Worm (Caenorhabditis elegans) whole organism, late embryonic: Measurements from ENCODE around the gene T07F12.4.

ENCODE experiments used
- K09A11.1 ChIP-seq: sonication (generic microtip); optimal IDR thresholded peaks from 2 replicates; lab custom pipeline; 2017; ENCODE audit warnings: antibody characterized with exemption, mild to moderate bottlenecking, missing genetic modification characterization, missing compliant biosample characterization; ENCODE audit not compliant: insufficient read depth
- T23F11.4 ChIP-seq: fragments of 200-800 bp; sonication (Bioruptor generic); optimal IDR thresholded peaks from 2 replicates; lab custom pipeline; 2018; ENCODE audit warnings: mild to moderate bottlenecking, missing genetic modification characterization, missing compliant biosample characterization
- Y22D7AL.16 ChIP-seq: sonication (generic microtip); optimal IDR thresholded peaks from 2 replicates; lab custom pipeline; 2016; ENCODE audit warnings: missing genetic modification characterization, missing compliant biosample characterization
- ahr-1 ChIP-seq: sonication (generic microtip); optimal IDR thresholded peaks from 2 replicates; lab custom pipeline; 2016; ENCODE audit warnings: missing genetic modification characterization, missing compliant biosample characterization
- ceh-14 ChIP-seq: sonication (generic microtip); optimal IDR thresholded peaks from 2 replicates; lab custom pipeline; 2016; ENCODE audit warnings: missing genotype, missing genetic modification characterization, missing compliant biosample characterization
- ceh-22 ChIP-seq: sonication (generic microtip); optimal IDR thresholded peaks from 2 replicates; lab custom pipeline; 2017; ENCODE audit warnings: missing biosample characterization, missing genetic modification characterization
- ceh-34 ChIP-seq: sonication (generic microtip); optimal IDR thresholded peaks from 2 replicates; lab custom pipeline; 2016; ENCODE audit warnings: mild to moderate bottlenecking, missing genetic modification characterization, missing compliant biosample characterization
- ceh-9 ChIP-seq: sonication (generic microtip); optimal IDR thresholded peaks from 2 replicates; lab custom pipeline; 2016; ENCODE audit warnings: mild to moderate bottlenecking, missing genetic modification characterization, inconsistent platforms, missing compliant biosample characterization
- dmd-4 ChIP-seq: sonication (generic microtip); optimal IDR thresholded peaks from 2 replicates; lab custom pipeline; 2016; ENCODE audit warnings: borderline replicate concordance, missing genetic modification characterization, missing compliant biosample characterization
- dve-1 ChIP-seq: sonication (generic microtip); optimal IDR thresholded peaks from 2 replicates; lab custom pipeline; 2017; ENCODE audit warnings: antibody characterized with exemption, mild to moderate bottlenecking, missing genetic modification characterization, missing compliant biosample characterization
- elt-2 ChIP-seq: sonication (generic microtip); optimal IDR thresholded peaks from 2 replicates; lab custom pipeline; 2016; ENCODE audit warnings: missing genetic modification reagents, missing genetic modification characterization, missing compliant biosample characterization
- ets-4 ChIP-seq: sonication (generic microtip); optimal IDR thresholded peaks from 2 replicates; lab custom pipeline; 2016; ENCODE audit warnings: missing genetic modification characterization, missing compliant biosample characterization
- eyg-1 ChIP-seq: sonication (generic microtip); optimal IDR thresholded peaks from 2 replicates; lab custom pipeline; 2016; ENCODE audit warnings: missing genotype, missing genetic modification characterization, missing compliant biosample characterization
- fax-1 ChIP-seq: sonication (generic microtip); optimal IDR thresholded peaks from 2 replicates; lab custom pipeline; 2016; ENCODE audit warnings: missing genotype, missing genetic modification characterization, missing compliant biosample characterization
- fkh-10 ChIP-seq: fragments of 150-350 bp; optimal IDR thresholded peaks from 2 replicates; lab custom pipeline; 2014; ENCODE audit warnings: missing biosample characterization, missing genetic modification reagents, missing genetic modification characterization
- gmeb-2 ChIP-seq: sonication (generic microtip); optimal IDR thresholded peaks from 2 replicates; lab custom pipeline; 2016; ENCODE audit warnings: missing genetic modification characterization, inconsistent platforms, missing compliant biosample characterization
- hlh-15 ChIP-seq: sonication (generic microtip); optimal IDR thresholded peaks from 2 replicates; lab custom pipeline; 2016; ENCODE audit warnings: missing genetic modification characterization, missing compliant biosample characterization
- hlh-30 ChIP-seq: sonication (generic microtip); optimal IDR thresholded peaks from 2 replicates; lab custom pipeline; 2017; ENCODE audit warnings: antibody characterized with exemption, missing genetic modification characterization, missing compliant biosample characterization; ENCODE audit not compliant: insufficient read depth
- lim-6 ChIP-seq: sonication (generic microtip); optimal IDR thresholded peaks from 2 replicates; lab custom pipeline; 2016; ENCODE audit warnings: missing genetic modification characterization, missing compliant biosample characterization
- lin-11 ChIP-seq: fragments of 200-800 bp; sonication (Bioruptor generic); optimal IDR thresholded peaks from 2 replicates; lab custom pipeline; 2018; ENCODE audit warnings: mild to moderate bottlenecking, missing genetic modification characterization, missing compliant biosample characterization
- mec-3 ChIP-seq: sonication (generic microtip); optimal IDR thresholded peaks from 2 replicates; lab custom pipeline; 2016; ENCODE audit warnings: borderline replicate concordance, missing genetic modification characterization, missing compliant biosample characterization
- nhr-11 ChIP-seq: fragments of 150-350 bp; optimal IDR thresholded peaks from 2 replicates; lab custom pipeline; 2014; ENCODE audit warnings: missing biosample characterization, missing genetic modification characterization
- nhr-232 ChIP-seq: sonication (generic microtip); optimal IDR thresholded peaks from 2 replicates; lab custom pipeline; 2016; ENCODE audit warnings: missing genetic modification characterization, missing compliant biosample characterization
- npax-4 ChIP-seq: sonication (generic microtip); optimal IDR thresholded peaks from 2 replicates; lab custom pipeline; 2016; ENCODE audit warnings: missing genetic modification characterization, missing compliant biosample characterization
- odd-2 ChIP-seq: sonication (generic microtip); optimal IDR thresholded peaks from 2 replicates; lab custom pipeline; 2017; ENCODE audit warnings: antibody characterized with exemption, mild to moderate bottlenecking, missing genetic modification characterization, missing compliant biosample characterization
- pag-3 ChIP-seq: sonication (generic microtip); optimal IDR thresholded peaks from 2 replicates; lab custom pipeline; 2016; ENCODE audit warnings: missing compliant biosample characterization, missing genetic modification characterization, borderline replicate concordance
- pax-1 ChIP-seq: fragments of 150-350 bp; optimal IDR thresholded peaks from 2 replicates; lab custom pipeline; 2014; ENCODE audit warnings: missing biosample characterization, missing genetic modification characterization
- rnt-1 ChIP-seq: sonication (generic microtip); optimal IDR thresholded peaks from 2 replicates; lab custom pipeline; 2016; ENCODE audit warnings: missing genetic modification characterization, missing compliant biosample characterization
- sox-2 ChIP-seq: fragments of 200-800 bp; sonication (Bioruptor generic); IDR thresholded peaks from 2 replicates; pipeline ENCODE4 v1.3.6; 2022; ENCODE audit warnings: missing genetic modification reagents, missing genetic modification characterization, missing compliant biosample characterization
- tbx-7 ChIP-seq: sonication (generic microtip); optimal IDR thresholded peaks from 2 replicates; lab custom pipeline; 2016; ENCODE audit warnings: missing genotype, missing genetic modification characterization, missing compliant biosample characterization
- ttx-3 ChIP-seq: sonication (generic microtip); optimal IDR thresholded peaks from 2 replicates; lab custom pipeline; 2016; ENCODE audit warnings: missing genetic modification reagents, missing genetic modification characterization, missing compliant biosample characterization
- unc-42 ChIP-seq: sonication (generic microtip); optimal IDR thresholded peaks from 2 replicates; lab custom pipeline; 2016; ENCODE audit warnings: missing genotype, missing genetic modification characterization, missing compliant biosample characterization
- ztf-16 ChIP-seq: sonication (generic microtip); optimal IDR thresholded peaks from 2 replicates; lab custom pipeline; 2017; ENCODE audit warnings: missing genetic modification characterization, missing compliant biosample characterization

The T07F12.4 gene

ce11 chrX:4920942-4921540, 20.4 kb upstream of the T07F12.4 start, which contains the start of gene K05B2.4:
TSS of gene K05B2.4 (minus strand) at chrX:4920992.
- TF ChIP-seq ceh-34: no peak
- peak; percentile 24 for TF ChIP-seq elt-2
- TF ChIP-seq fkh-10 (GFP tag; lab: Kevin White, UChicago): no peak

- TF ChIP-seq nhr-232 (tag; lab: Kevin White, UChicago) (no peak), ets-4 (tag; lab: Kevin White, UChicago) (no peak), lin-11 (tag; lab: Kevin White, UChicago) (no peak), odd-2 (tag; lab: Kevin White, UChicago) (no peak), ceh-22 (tag; lab: Kevin White, UChicago) (no peak), pag-3 (no peak), mec-3 (no peak)
- TF ChIP-seq, all 69 proteins: peak for 0
These were observed 15.3 kb upstream of the T07F12.4 start, which contains the start of gene ifa-4 for ce11 chrX:4915879-4916278. TSS of gene ifa-4 (minus strand) at chrX:4915979.

ce11 chrX:4914464-4914863, 13.8 kb upstream of the T07F12.4 start:
- no peak for TF ChIP-seq ztf-16
- TF ChIP-seq pax-1 (tag; lab: Kevin White, UChicago): no peak
- no peak for TF ChIP-seq tbx-7 (tag; lab: Kevin White, UChicago)
- no peak for TF ChIP-seq hlh-15 (tag; lab: Kevin White, UChicago)
- no peak for TF ChIP-seq Y22D7AL.16 (tag; lab: Kevin White, UChicago)

ce11 chrX:4911287-4911876, 10.8 kb upstream of the T07F12.4 start:
- TF ChIP-seq eyg-1 (no peak), dmd-4 (tag; lab: Kevin White, UChicago) (no peak), elt-2 (peak; percentile 68), ahr-1 (tag; lab: Kevin White, UChicago) (no peak), npax-4 (no peak), fax-1 (tag; lab: Kevin White, UChicago) (no peak)
- TF ChIP-seq, all 69 proteins: peak for 1

- TF ChIP-seq hlh-30 (tag; lab: Kevin White, UChicago) (no peak), ceh-14 (tag; lab: Kevin White, UChicago) (no peak)
These were observed 5.2 kb upstream of the T07F12.4 start, which contains the start of gene K05B2.2 for ce11 chrX:4905804-4906203. TSS of gene K05B2.2 (plus strand) at chrX:4906081.

ce11 chrX:4902376-4902775, 1.8 kb upstream of the T07F12.4 start:
- TF ChIP-seq sox-2 (GFP tag; lab: Robert Waterston, UW): no peak
- TF ChIP-seq ceh-9 (tag; lab: Kevin White, UChicago): no peak
- peak; percentile 34 for TF ChIP-seq unc-42 (tag; lab: Kevin White, UChicago)

ce11 chrX:4901974-4902373, 1.4 kb upstream of the T07F12.4 start:
- TF ChIP-seq nhr-232 (tag; lab: Kevin White, UChicago) (no peak), unc-42 (tag; lab: Kevin White, UChicago) (peak; percentile 76)

- no peak for TF ChIP-seq T23F11.4 (GFP tag; lab: Kevin White, UChicago)
- TF ChIP-seq rnt-1: no peak
- no peak for TF ChIP-seq npax-4
- TF ChIP-seq ets-4 (tag; lab: Kevin White, UChicago): no peak
- TF ChIP-seq ttx-3: no peak
- no peak for TF ChIP-seq dve-1 (tag; lab: Kevin White, UChicago)
- TF ChIP-seq eyg-1: no peak
- no peak for TF ChIP-seq elt-2
- TF ChIP-seq lim-6 (tag; lab: Kevin White, UChicago): no peak
- TF ChIP-seq K09A11.1: no peak
- no peak for TF ChIP-seq nhr-11 (tag; lab: Kevin White, UChicago)
- TF ChIP-seq gmeb-2 (tag; lab: Kevin White, UChicago): no peak
These were observed 991 bp downstream of the T07F12.4 start for ce11 chrX:4899623-4900022.
